Worm (Caenorhabditis elegans) whole organism, L3 larva: ENCODE results near the gene nhr-127.

Source experiments
- aly-2 ChIP-seq: fragments of 150-350 bp; optimal IDR thresholded peaks from 2 replicates; lab custom pipeline; 2014; ENCODE audit warnings: missing biosample characterization, missing genetic modification characterization
- ama-1 ChIP-seq: fragments of 150-350 bp; optimal IDR thresholded peaks from 2 replicates; lab custom pipeline; 2018
- ceh-9 ChIP-seq: sonication (generic microtip); optimal IDR thresholded peaks from 2 replicates; lab custom pipeline; 2018; ENCODE audit warnings: missing biosample characterization, missing genetic modification characterization
- egl-27 ChIP-seq: sonication (generic microtip); optimal IDR thresholded peaks from 4 replicates; lab custom pipeline; 2017; ENCODE audit warnings: missing biosample characterization, missing genetic modification reagents, missing genetic modification characterization
- fkh-10 ChIP-seq: sonication (generic microtip); optimal IDR thresholded peaks from 2 replicates; lab custom pipeline; 2017; ENCODE audit warnings: missing biosample characterization, missing genetic modification reagents, missing genetic modification characterization
- hmg-11 ChIP-seq: sonication (generic microtip); optimal IDR thresholded peaks from 2 replicates; lab custom pipeline; 2016; ENCODE audit warnings: missing genetic modification characterization, missing compliant biosample characterization
- jun-1 ChIP-seq: fragments of 150-350 bp; optimal IDR thresholded peaks from 2 replicates; lab custom pipeline; 2014; ENCODE audit warnings: missing biosample characterization, missing genetic modification reagents, missing genetic modification characterization
- nhr-11 ChIP-seq: fragments of 150-350 bp; optimal IDR thresholded peaks from 2 replicates; lab custom pipeline; 2014; ENCODE audit warnings: missing biosample characterization, missing genetic modification characterization
- nhr-23 ChIP-seq: fragments of 150-350 bp; optimal IDR thresholded peaks from 2 replicates; lab custom pipeline; 2014; ENCODE audit warnings: missing biosample characterization, missing genetic modification reagents, missing genetic modification characterization
- nhr-77 ChIP-seq: fragments of 150-350 bp; optimal IDR thresholded peaks from 2 replicates; lab custom pipeline; 2014; ENCODE audit warnings: missing biosample characterization, missing genetic modification characterization
- skn-1 ChIP-seq: fragments of 150-350 bp; optimal IDR thresholded peaks from 2 replicates; lab custom pipeline; 2014; ENCODE audit warnings: missing biosample characterization, missing genetic modification characterization
- tbx-2 ChIP-seq: sonication (generic microtip); optimal IDR thresholded peaks from 2 replicates; lab custom pipeline; 2016; ENCODE audit warnings: mild to moderate bottlenecking, missing genetic modification characterization, missing compliant biosample characterization
- unc-62 ChIP-seq: fragments of 150-350 bp; sonication (generic microtip); optimal IDR thresholded peaks from 4 replicates; lab custom pipeline; 2014; ENCODE audit warnings: missing biosample characterization, missing genetic modification reagents, missing genetic modification characterization
- ztf-11 ChIP-seq: fragments of 150-350 bp; optimal IDR thresholded peaks from 2 replicates; lab custom pipeline; 2014; ENCODE audit warnings: missing biosample characterization, missing genetic modification characterization

- no peak for TF ChIP-seq egl-27 (tag; lab: Kevin White, UChicago)
- no peak for TF ChIP-seq skn-1 (tag; lab: Kevin White, UChicago)
- no peak for TF ChIP-seq hmg-11
- no peak for TF ChIP-seq unc-62 (GFP tag; lab: Kevin White, UChicago)
- TF ChIP-seq nhr-11: no peak
- no peak for TF ChIP-seq aly-2 (tag; lab: Kevin White, UChicago)
- no peak for TF ChIP-seq ama-1 (lab: Kevin White, UChicago)
- TF ChIP-seq nhr-77 (tag; lab: Kevin White, UChicago): no peak
- no peak for TF ChIP-seq jun-1
- no peak for TF ChIP-seq tbx-2 (tag; lab: Kevin White, UChicago)
- TF ChIP-seq ceh-9 (tag; lab: Kevin White, UChicago): no peak
- TF ChIP-seq ztf-11 (tag; lab: Kevin White, UChicago): no peak
- TF ChIP-seq fkh-10 (GFP tag; lab: Kevin White, UChicago): no peak
- no peak for TF ChIP-seq nhr-23 (tag; lab: Kevin White, UChicago)
These were observed 22.6 kb upstream of the nhr-127 start, which contains the start of gene F21H7.5 for ce11 chrV:16237223-16237622.
